Fruit fly (Drosophila melanogaster): ENCODE results near the gene RhoU.
A peak's percentile ranks its signal among the peaks of the same experiment; 100 is the strongest.

RhoU gene

DNA sequence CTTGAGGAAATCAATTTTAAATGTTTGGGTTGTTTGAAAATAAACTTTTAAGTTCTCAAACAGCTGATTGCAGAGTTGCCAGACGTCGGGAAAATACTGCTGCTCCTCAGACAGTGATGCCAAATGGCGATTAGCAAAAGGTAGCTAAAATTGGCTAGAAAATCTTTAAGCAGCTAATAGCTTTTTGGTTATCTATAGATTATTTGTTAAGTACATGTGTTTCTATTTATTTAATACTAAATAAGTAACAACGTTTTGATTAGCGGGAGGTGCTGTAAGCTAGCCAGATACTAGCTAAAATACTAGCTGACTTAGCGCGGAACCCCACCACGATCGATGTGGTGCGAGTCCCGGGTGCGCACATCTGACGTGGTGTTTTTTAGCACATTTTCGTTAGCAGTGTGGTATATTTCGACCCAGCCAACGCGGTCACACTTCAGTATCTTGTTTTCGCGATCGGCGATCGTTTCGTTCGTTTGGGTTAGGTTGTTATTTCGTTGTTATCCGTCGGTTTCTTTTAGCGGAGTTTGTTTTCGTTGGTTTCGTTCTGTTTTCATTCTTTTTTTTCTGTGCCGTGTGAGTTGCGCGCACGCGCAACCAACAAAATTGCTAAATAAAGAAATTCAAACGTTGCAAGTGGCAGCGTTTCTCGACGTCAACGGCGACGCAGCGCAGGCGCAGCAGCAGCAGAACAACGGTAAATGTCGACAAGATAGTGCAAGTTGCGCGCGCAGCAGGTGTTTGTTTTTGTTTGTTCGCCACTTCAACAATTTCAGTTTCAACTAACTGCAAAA is at the start of gene RhoU, which contains the start of gene Naxe (continued):
- TF ChIP-seq CG6791 (GFP tag; IDR thresholded peaks at IDR 0.05; ENCODE audit: partially characterized antibody) (no peak), CG2202 (tag; optimal IDR thresholded peaks at IDR 0.05) (no peak), crp (GFP tag; optimal IDR thresholded peaks at IDR 0.05) (peak; percentile 73 to 94), Aef1 (GFP tag; IDR thresholded peaks at IDR 0.05) (peak; percentile 36; the same call in 1 of the 3 replicates), Sin3A (optimal IDR thresholded peaks at IDR 0.05) (peak; percentile 97), CG10209 (GFP tag; optimal IDR thresholded peaks at IDR 0.05) (no peak), CG7839 (tag; optimal IDR thresholded peaks at IDR 0.05) (no peak), az2 (GFP tag; optimal IDR thresholded peaks at IDR 0.05) (peak; percentile 25), CG4730 (GFP tag; IDR thresholded peaks at IDR 0.05) (no peak), h (optimal IDR thresholded peaks at IDR 0.05) (no peak), emc (GFP tag; optimal IDR thresholded peaks at IDR 0.05) (no peak), CG12155 (GFP tag; optimal IDR thresholded peaks at IDR 0.05) (peak; percentile 20), Hey (tag; optimal IDR thresholded peaks at IDR 0.05) (no peak), CG12744 (GFP tag; optimal IDR thresholded peaks at IDR 0.05) (no peak), gsb-n (tag; optimal IDR thresholded peaks at IDR 0.05) (no peak), CG2678 (tag; optimal IDR thresholded peaks at IDR 0.05) (no peak), Opbp (GFP tag; IDR thresholded peaks at IDR 0.05; ENCODE audit: partially characterized antibody) (no peak), CG7786 (GFP tag; optimal IDR thresholded peaks at IDR 0.05) (no peak), pan (optimal IDR thresholded peaks at IDR 0.05) (no peak), pan (GFP tag; optimal IDR thresholded peaks at IDR 0.05 in 1 of 2, IDR thresholded peaks at IDR 0.05 in 1 of 2) (peak in 1 of 2 experiments; percentile 55), tin (GFP tag; optimal IDR thresholded peaks at IDR 0.05) (peak; percentile 17), chif (GFP tag; optimal IDR thresholded peaks at IDR 0.05) (peak in 1 of 2 experiments; percentile 30), CG14050 (GFP tag; IDR thresholded peaks at IDR 0.05) (no peak), dm (GFP tag; optimal IDR thresholded peaks at IDR 0.05) (no peak), tio (GFP tag; optimal IDR thresholded peaks at IDR 0.05) (no peak), CG11398 (GFP tag; optimal IDR thresholded peaks at IDR 0.05) (no peak), CG10267 (tag; optimal IDR thresholded peaks at IDR 0.05) (peak; percentile 58), Sox100B (GFP tag; optimal IDR thresholded peaks at IDR 0.05) (no peak), CG31388 (GFP tag; optimal IDR thresholded peaks at IDR 0.05) (no peak), CG15011 (GFP tag; optimal IDR thresholded peaks at IDR 0.05) (no peak), CG17385 (GFP tag; optimal IDR thresholded peaks at IDR 0.05) (peak; percentile 18), CG2889 (GFP tag; IDR thresholded peaks at IDR 0.05) (no peak), Myb (GFP tag; optimal IDR thresholded peaks at IDR 0.05) (peak; percentile 33), CG9437 (GFP tag; optimal IDR thresholded peaks at IDR 0.05) (peak; percentile 29), CG15479 (GFP tag; optimal IDR thresholded peaks at IDR 0.05) (peak; percentile 87), unc-4 (GFP tag; IDR thresholded peaks at IDR 0.05; ENCODE audit: partially characterized antibody) (no peak), CG10654 (GFP tag; optimal IDR thresholded peaks at IDR 0.05) (no peak), CG33213 (GFP tag; optimal IDR thresholded peaks at IDR 0.05) (peak; percentile 73), BtbVII (GFP tag; optimal IDR thresholded peaks at IDR 0.05) (no peak), sens-2 (GFP tag; IDR thresholded peaks at IDR 0.05) (no peak), bsh (GFP tag; optimal IDR thresholded peaks at IDR 0.05) (peak in 1 of 2 experiments; percentile 15), ewg (GFP tag; optimal IDR thresholded peaks at IDR 0.05) (peak; percentile 56), vfl (GFP tag; optimal IDR thresholded peaks at IDR 0.05) (no peak), Side (GFP tag; optimal IDR thresholded peaks at IDR 0.05) (no peak), grau (tag; optimal IDR thresholded peaks at IDR 0.05) (peak; percentile 23), Pdp1 (GFP tag; optimal IDR thresholded peaks at IDR 0.05) (peak; percentile 38 to 46), CG15073 (GFP tag; optimal IDR thresholded peaks at IDR 0.05) (no peak), Drgx (GFP tag; IDR thresholded peaks at IDR 0.05) (peak; percentile 23; the same call in 1 of the 2 replicates), CG13894 (tag; optimal IDR thresholded peaks at IDR 0.05) (no peak), Oli (tag; optimal IDR thresholded peaks at IDR 0.05) (peak; percentile 8)

Measured in whole organism, embryonic.